4 worm cellular contexts compared by ENCODE assay signal in the genomic region with DNA sequence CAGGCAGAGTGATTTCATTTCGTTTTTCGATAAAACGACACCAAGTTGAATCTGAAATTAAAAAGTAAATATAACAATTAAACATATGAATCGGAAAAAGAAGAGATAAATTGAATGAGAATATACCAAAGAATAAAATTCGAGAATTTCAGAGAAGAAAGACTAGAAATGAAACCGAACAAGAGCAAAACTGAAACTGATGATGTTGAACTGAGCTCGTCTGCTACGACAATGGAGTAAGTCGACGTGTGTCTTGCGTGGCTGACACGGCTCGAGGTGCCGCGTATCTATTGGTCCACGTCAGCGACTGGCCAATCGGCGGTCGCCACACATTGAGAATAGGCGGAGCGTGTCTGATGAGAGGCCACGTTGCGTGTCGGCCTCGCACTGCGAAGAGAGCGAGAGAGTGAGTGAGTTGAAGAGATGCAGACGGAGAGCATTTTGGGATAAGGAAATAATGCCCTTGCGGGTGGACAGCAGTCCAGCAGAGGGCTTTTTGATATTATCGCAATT.
A peak's percentile ranks its signal among the peaks of the same experiment; 100 is the strongest.
TF ChIP-seq lines count a peak whose summit lies in the region.

A gene (minus strand): TSS at position 51 of the 513 bp plus-strand sequence.

TF ChIP-seq in whole organism, L2 larva, 48 proteins besides CTCF, POLR2A, EP300 and RAD21 (continued from another document):
- TF ChIP-seq ceh-82 (tag; optimal IDR thresholded peaks at IDR 0.05; lab: Kevin White, UChicago) (peak; percentile 40), unc-39 (tag; optimal IDR thresholded peaks at IDR 0.05; lab: Kevin White, UChicago) (no peak), ztf-11 (tag; optimal IDR thresholded peaks at IDR 0.05; lab: Kevin White, UChicago) (no peak), ztf-1 (GFP tag; conservative IDR thresholded peaks at IDR 0.05; lab: Robert Waterston, UW) (no peak), ZK546.5 (tag; optimal IDR thresholded peaks at IDR 0.05; lab: Kevin White, UChicago) (no peak), alr-1 (tag; optimal IDR thresholded peaks at IDR 0.05; lab: Kevin White, UChicago) (no peak), sma-9 (GFP tag; optimal IDR thresholded peaks at IDR 0.05; lab: Kevin White, UChicago) (peak; percentile 77), sma-9 (tag; optimal IDR thresholded peaks at IDR 0.05; lab: Kevin White, UChicago) (no peak), nhr-129 (tag; optimal IDR thresholded peaks at IDR 0.05; lab: Kevin White, UChicago) (peak; percentile 93), mdl-1 (tag; optimal IDR thresholded peaks at IDR 0.05; lab: Kevin White, UChicago) (peak in 1 of 2 experiments; percentile 85), fos-1 (tag; optimal IDR thresholded peaks at IDR 0.05; lab: Kevin White, UChicago) (peak; percentile 76), elt-1 (tag; optimal IDR thresholded peaks at IDR 0.05; lab: Kevin White, UChicago) (no peak), ama-1 (optimal IDR thresholded peaks at IDR 0.05; lab: Kevin White, UChicago) (peak; percentile 79), sma-3 (GFP tag; optimal IDR thresholded peaks at IDR 0.05; lab: Kevin White, UChicago) (peak; percentile 92), nhr-21 (tag; optimal IDR thresholded peaks at IDR 0.05; lab: Kevin White, UChicago) (peak; percentile 88), nhr-25 (tag; optimal IDR thresholded peaks at IDR 0.05; lab: Kevin White, UChicago) (peak; percentile 76), nhr-10 (tag; optimal IDR thresholded peaks at IDR 0.05; lab: Kevin White, UChicago) (peak; percentile 46), crh-2 (tag; optimal IDR thresholded peaks at IDR 0.05; lab: Kevin White, UChicago) (peak; percentile 100), blmp-1 (tag; optimal IDR thresholded peaks at IDR 0.05; lab: Kevin White, UChicago; ENCODE audit: insufficient read depth) (no peak), nhr-23 (tag; optimal IDR thresholded peaks at IDR 0.05; lab: Kevin White, UChicago) (no peak), zag-1 (tag; optimal IDR thresholded peaks at IDR 0.05; lab: Kevin White, UChicago) (peak; percentile 60), lin-11 (tag; optimal IDR thresholded peaks at IDR 0.05; lab: Kevin White, UChicago) (peak; percentile 90), nhr-237 (tag; optimal IDR thresholded peaks at IDR 0.05; lab: Kevin White, UChicago) (no peak), C34F6.9 (tag; optimal IDR thresholded peaks at IDR 0.05; lab: Kevin White, UChicago) (peak; percentile 95), lin-39 (tag; optimal IDR thresholded peaks at IDR 0.05; lab: Kevin White, UChicago) (no peak), unc-55 (GFP tag; optimal IDR thresholded peaks at IDR 0.05; lab: Kevin White, UChicago) (peak; percentile 79), skn-1 (tag; optimal IDR thresholded peaks at IDR 0.05; lab: Kevin White, UChicago) (peak; percentile 61)

TF ChIP-seq in whole organism, L4 larva, 104 proteins besides CTCF, POLR2A, EP300 and RAD21 (continued from another document and continues in another):
- TF ChIP-seq spr-1 (tag; optimal IDR thresholded peaks at IDR 0.05; lab: Kevin White, UChicago): peak; percentile 78
- no peak for TF ChIP-seq mxl-2 (GFP tag; conservative IDR thresholded peaks at IDR 0.05; lab: Robert Waterston, UW)
- TF ChIP-seq aly-2 (tag; optimal IDR thresholded peaks at IDR 0.05; lab: Kevin White, UChicago): no peak
- TF ChIP-seq zag-1 (tag; optimal IDR thresholded peaks at IDR 0.05; lab: Kevin White, UChicago): no peak
- 0 out of 2 replicates have a peak, but pooled peaks have one; percentile 74 for TF ChIP-seq arid-1 (GFP tag; conservative IDR thresholded peaks at IDR 0.05; lab: Robert Waterston, UW)
- TF ChIP-seq Y75B8A.6 (GFP tag; IDR thresholded peaks at IDR 0.05; lab: Robert Waterston, UW): no peak
- peak; percentile 92 for TF ChIP-seq T26A8.4 (GFP tag; IDR thresholded peaks at IDR 0.05; lab: Robert Waterston, UW)
- TF ChIP-seq lin-39 (tag; optimal IDR thresholded peaks at IDR 0.05; lab: Kevin White, UChicago): no peak
- no peak for TF ChIP-seq ZK337.2 (GFP tag; IDR thresholded peaks at IDR 0.05; lab: Robert Waterston, UW)
- peak; percentile 89 for TF ChIP-seq hlh-30 (tag; optimal IDR thresholded peaks at IDR 0.05; lab: Kevin White, UChicago; ENCODE audit: insufficient read depth)
- peak; percentile 91 for TF ChIP-seq set-16 (GFP tag; IDR thresholded peaks at IDR 0.05; lab: Robert Waterston, UW)
- no peak for TF ChIP-seq fos-1 (tag; optimal IDR thresholded peaks at IDR 0.05; lab: Kevin White, UChicago)
- peak; percentile 83 to 95 for TF ChIP-seq lsy-2 (tag; optimal IDR thresholded peaks at IDR 0.05; lab: Kevin White, UChicago)
- TF ChIP-seq ceh-62 (tag; optimal IDR thresholded peaks at IDR 0.05; lab: Kevin White, UChicago): no peak
- peak; percentile 69 for TF ChIP-seq gei-8 (GFP tag; optimal IDR thresholded peaks at IDR 0.05; lab: Kevin White, UChicago)
- TF ChIP-seq pha-4 (GFP tag; IDR thresholded peaks at IDR 0.05; lab: Robert Waterston, UW): peak; percentile 78; the same call in 1 of the 2 replicates
- TF ChIP-seq pha-4 (tag; optimal IDR thresholded peaks at IDR 0.05; lab: Kevin White, UChicago): no peak
- TF ChIP-seq daf-16 (GFP tag; optimal IDR thresholded peaks at IDR 0.05; lab: Kevin White, UChicago): peak; percentile 52 to 63
- peak; percentile 35 for TF ChIP-seq daf-16 (tag; optimal IDR thresholded peaks at IDR 0.05; lab: Kevin White, UChicago)
- peak; percentile 93 for TF ChIP-seq hmg-1.1 (GFP tag; IDR thresholded peaks at IDR 0.05; lab: Robert Waterston, UW)
- TF ChIP-seq madf-9 (GFP tag; conservative IDR thresholded peaks at IDR 0.05; lab: Robert Waterston, UW): peak; percentile 51; the same call in 1 of the 2 replicates
- peak; percentile 90 for TF ChIP-seq mes-2 (tag; optimal IDR thresholded peaks at IDR 0.05; lab: Kevin White, UChicago; ENCODE audit: poor library complexity, severe bottlenecking)
- no peak for TF ChIP-seq nhr-237 (tag; optimal IDR thresholded peaks at IDR 0.05; lab: Kevin White, UChicago)
- TF ChIP-seq zip-11 (GFP tag; IDR thresholded peaks at IDR 0.05; lab: Robert Waterston, UW): no peak
- TF ChIP-seq unc-62 (GFP tag; optimal IDR thresholded peaks at IDR 0.05 in 1 of 2; lab: Kevin White, UChicago): peak in 1 of 2 experiments; percentile 98
- TF ChIP-seq unc-62 (tag; optimal IDR thresholded peaks at IDR 0.05; lab: Kevin White, UChicago): no peak
- no peak for TF ChIP-seq ceh-82 (tag; optimal IDR thresholded peaks at IDR 0.05; lab: Kevin White, UChicago)
- TF ChIP-seq snpc-4 (tag; optimal IDR thresholded peaks at IDR 0.05; lab: Kevin White, UChicago): no peak
- peak; percentile 74 for TF ChIP-seq duxl-1 (tag; optimal IDR thresholded peaks at IDR 0.05; lab: Kevin White, UChicago; ENCODE audit: poor library complexity)
- peak in 1 of 2 experiments; percentile 81 for TF ChIP-seq hif-1 (tag; optimal IDR thresholded peaks at IDR 0.05; lab: Kevin White, UChicago)
- TF ChIP-seq attf-4 (tag; optimal IDR thresholded peaks at IDR 0.05; lab: Kevin White, UChicago): no peak
- TF ChIP-seq F49E8.2 (tag; optimal IDR thresholded peaks at IDR 0.05; lab: Kevin White, UChicago; ENCODE audit: borderline replicate concordance): no peak
- TF ChIP-seq daf-12 (tag; optimal IDR thresholded peaks at IDR 0.05; lab: Kevin White, UChicago): no peak

TF ChIP-seq in whole organism, late embryonic, 69 proteins besides CTCF, POLR2A, EP300 and RAD21 (continued from another document):
- TF ChIP-seq elt-2 (tag; optimal IDR thresholded peaks at IDR 0.05; lab: Kevin White, UChicago): peak; percentile 79
- TF ChIP-seq hlh-30 (tag; optimal IDR thresholded peaks at IDR 0.05; lab: Kevin White, UChicago; ENCODE audit: insufficient read depth): peak; percentile 75
- TF ChIP-seq ceh-31 (tag; optimal IDR thresholded peaks at IDR 0.05; lab: Kevin White, UChicago): peak; percentile 81
- TF ChIP-seq lim-6 (tag; optimal IDR thresholded peaks at IDR 0.05; lab: Kevin White, UChicago): no peak
- TF ChIP-seq tbx-2 (tag; optimal IDR thresholded peaks at IDR 0.05; lab: Kevin White, UChicago): peak; percentile 65
- peak; percentile 16 for TF ChIP-seq ama-1 (optimal IDR thresholded peaks at IDR 0.05; lab: Kevin White, UChicago)
TF ChIP-seq in whole organism, late embryonic: peak in this region for 23.

TF ChIP-seq in whole organism, mixed stage, embryonic, 35 proteins besides CTCF, POLR2A, EP300 and RAD21 (continued from another document):
- TF ChIP-seq lin-32 (GFP tag; optimal IDR thresholded peaks at IDR 0.05; lab: Kevin White, UChicago) (no peak), ceh-43 (GFP tag; optimal IDR thresholded peaks at IDR 0.05; lab: Kevin White, UChicago) (peak; percentile 21), drap-1 (GFP tag; optimal IDR thresholded peaks at IDR 0.05; lab: Kevin White, UChicago) (peak; percentile 56), ham-2 (GFP tag; optimal IDR thresholded peaks at IDR 0.05; lab: Kevin White, UChicago) (peak; percentile 13), nhr-237 (tag; optimal IDR thresholded peaks at IDR 0.05; lab: Kevin White, UChicago) (no peak), ztf-11 (tag; optimal IDR thresholded peaks at IDR 0.05; lab: Kevin White, UChicago) (no peak), sem-2 (GFP tag; optimal IDR thresholded peaks at IDR 0.05; lab: Kevin White, UChicago) (no peak), lin-13 (tag; optimal IDR thresholded peaks at IDR 0.05; lab: Kevin White, UChicago) (peak; percentile 95)
